Fruit fly (Drosophila melanogaster) whole organism, embryonic: ENCODE data around the gene QC.

Experiments used
- Abd-B ChIP-seq: fragments of 200-800 bp; sonication (Bioruptor generic); optimal IDR thresholded peaks from 2 replicates; lab custom pipeline; 2018; ENCODE audit warnings: missing biosample characterization, mild to moderate bottlenecking, missing genetic modification characterization, moderate library complexity
- B-H1 ChIP-seq: fragments of 200-800 bp; sonication (Bioruptor generic); IDR thresholded peaks from 3 replicates; pipeline ENCODE4 v1.3.6; 2022; ENCODE audit warnings: missing biosample characterization, missing genetic modification characterization
- Bteb2 ChIP-seq: fragments of 200-800 bp; sonication (Bioruptor generic); optimal IDR thresholded peaks from 2 replicates; lab custom pipeline; 2016; ENCODE audit warnings: missing biosample characterization, missing genetic modification characterization
- CG10274 ChIP-seq: fragments of 200-800 bp; sonication (Bioruptor generic); optimal IDR thresholded peaks from 3 replicates; lab custom pipeline; 2017; ENCODE audit warnings: missing biosample characterization, mild to moderate bottlenecking, missing genetic modification characterization
- CG10366 ChIP-seq: fragments of 200-800 bp; sonication (Bioruptor generic); IDR thresholded peaks from 2 replicates; pipeline ENCODE4 v1.3.6; 2022; ENCODE audit warnings: missing biosample characterization, missing genetic modification characterization
- CG10654 ChIP-seq: fragments of 200-800 bp; sonication (Bioruptor generic); optimal IDR thresholded peaks from 2 replicates; lab custom pipeline; 2016; ENCODE audit warnings: missing biosample characterization, missing genetic modification characterization
- CG11085 ChIP-seq: fragments of 200-800 bp; sonication (Bioruptor generic); IDR thresholded peaks from 2 replicates; pipeline ENCODE4 v1.3.6; 2022; ENCODE audit warnings: missing biosample characterization, missing genetic modification characterization
- CG12299 ChIP-seq: fragments of 200-800 bp; sonication (Bioruptor generic); optimal IDR thresholded peaks from 2 replicates; lab custom pipeline; 2018; ENCODE audit warnings: missing biosample characterization, mild to moderate bottlenecking, missing genetic modification characterization
- CG13775 ChIP-seq: fragments of 200-800 bp; sonication (Bioruptor generic); optimal IDR thresholded peaks from 3 replicates; lab custom pipeline; 2017; ENCODE audit warnings: missing biosample characterization, mild to moderate bottlenecking, missing genetic modification characterization
- CG13894 ChIP-seq: fragments of 200-800 bp; sonication (Bioruptor generic); optimal IDR thresholded peaks from 3 replicates; lab custom pipeline; 2018; ENCODE audit warnings: missing biosample characterization, mild to moderate bottlenecking, missing genetic modification characterization, moderate library complexity
- CG15269 ChIP-seq: fragments of 200-800 bp; sonication (Bioruptor generic); optimal IDR thresholded peaks from 2 replicates; lab custom pipeline; 2018; ENCODE audit warnings: missing biosample characterization, mild to moderate bottlenecking, missing genetic modification characterization, moderate library complexity
- CG18262 ChIP-seq: fragments of 200-800 bp; optimal IDR thresholded peaks from 3 replicates; lab custom pipeline; 2019; ENCODE audit warnings: missing biosample characterization, mild to moderate bottlenecking, missing genetic modification characterization, moderate library complexity
- CG2129 ChIP-seq: fragments of 200-800 bp; sonication (Bioruptor generic); IDR thresholded peaks from 2 replicates; pipeline ENCODE4 v1.3.6; 2022; ENCODE audit warnings: missing biosample characterization, missing genetic modification characterization; ENCODE audit not compliant: partially characterized antibody
- CG31224 ChIP-seq: fragments of 200-800 bp; sonication (Bioruptor generic); IDR thresholded peaks from 2 replicates; pipeline ENCODE4 v1.3.6; 2022; ENCODE audit warnings: missing biosample characterization, missing genetic modification characterization
- CG3281 ChIP-seq: fragments of 200-800 bp; sonication (Bioruptor generic); optimal IDR thresholded peaks from 3 replicates; lab custom pipeline; 2017; ENCODE audit warnings: missing biosample characterization, mild to moderate bottlenecking, missing genetic modification characterization
- CG3726 ChIP-seq: fragments of 200-800 bp; sonication (Bioruptor generic); IDR thresholded peaks from 3 replicates; pipeline ENCODE4, ENCODE4 v1.3.6; 2022; ENCODE audit warnings: missing biosample characterization, missing genetic modification characterization
- CG4424 ChIP-seq: fragments of 200-800 bp; sonication (Bioruptor generic); optimal IDR thresholded peaks from 3 replicates; lab custom pipeline; 2016; ENCODE audit warnings: missing biosample characterization, missing genetic modification characterization
- CG6272 ChIP-seq: fragments of 200-800 bp; sonication (Bioruptor generic); IDR thresholded peaks from 2 replicates; pipeline ENCODE4 v1.3.6; 2022; ENCODE audit warnings: missing biosample characterization, missing genetic modification characterization
- Fer3 ChIP-seq: fragments of 200-800 bp; sonication (Bioruptor generic); optimal IDR thresholded peaks from 2 replicates; lab custom pipeline; 2018; ENCODE audit warnings: missing biosample characterization, mild to moderate bottlenecking, missing genetic modification characterization, moderate library complexity
- H15 ChIP-seq: fragments of 200-800 bp; sonication (Bioruptor generic); IDR thresholded peaks from 3 replicates; pipeline ENCODE4 v1.3.6; 2022; ENCODE audit warnings: missing biosample characterization, missing genetic modification characterization
- HLH3B ChIP-seq: fragments of 200-800 bp; sonication (Bioruptor generic); IDR thresholded peaks from 2 replicates; pipeline ENCODE4 v1.3.6; 2022; ENCODE audit warnings: missing biosample characterization, missing genetic modification characterization
- Hmr ChIP-seq: fragments of 200-800 bp; sonication (Bioruptor generic); optimal IDR thresholded peaks from 3 replicates; lab custom pipeline; 2017; ENCODE audit warnings: mild to moderate bottlenecking, missing biosample characterization, missing genetic modification reagents, missing genetic modification characterization
- MBD-R2 ChIP-seq: fragments of 200-800 bp; sonication (Bioruptor generic); IDR thresholded peaks from 2 replicates; pipeline ENCODE4 v1.3.6; 2022; ENCODE audit warnings: missing biosample characterization, missing genetic modification characterization
- Myb ChIP-seq: fragments of 200-800 bp; sonication (Bioruptor generic); optimal IDR thresholded peaks from 2 replicates; lab custom pipeline; 2016; ENCODE audit warnings: missing biosample characterization, missing genetic modification characterization
- Pdp1 ChIP-seq, 2 experiments: fragments of 200-800 bp; sonication (Bioruptor generic); optimal IDR thresholded peaks; 3 replicates each; lab custom pipeline; 2016; ENCODE audit warnings: missing biosample characterization in 2 of 2, missing genetic modification characterization in 2 of 2, mild to moderate bottlenecking in 1 of 2, moderate library complexity in 1 of 2
- Rfx ChIP-seq: fragments of 200-800 bp; sonication (Bioruptor generic); IDR thresholded peaks from 2 replicates; pipeline ENCODE4 v1.3.6; 2022; ENCODE audit warnings: missing biosample characterization, missing genetic modification characterization
- Sox100B ChIP-seq: fragments of 200-800 bp; sonication (Bioruptor generic); optimal IDR thresholded peaks from 3 replicates; lab custom pipeline; 2018; ENCODE audit warnings: missing biosample characterization, mild to moderate bottlenecking, missing genetic modification characterization
- abd-A ChIP-seq: fragments of 200-800 bp; sonication (Bioruptor generic); optimal IDR thresholded peaks from 3 replicates; lab custom pipeline; 2019; ENCODE audit warnings: missing biosample characterization, mild to moderate bottlenecking, missing genetic modification characterization, moderate library complexity
- ap ChIP-seq: fragments of 200-800 bp; sonication (Bioruptor generic); IDR thresholded peaks from 2 replicates; pipeline ENCODE4 v1.3.6; 2022; ENCODE audit warnings: missing biosample characterization, missing genetic modification characterization
- ash1 ChIP-seq: fragments of 200-800 bp; sonication (Bioruptor generic); optimal IDR thresholded peaks from 2 replicates; lab custom pipeline; 2018; ENCODE audit warnings: missing biosample characterization, mild to moderate bottlenecking, missing genetic modification characterization
- caup ChIP-seq: fragments of 200-800 bp; sonication (Bioruptor generic); optimal IDR thresholded peaks from 3 replicates; lab custom pipeline; 2017; ENCODE audit warnings: missing biosample characterization, mild to moderate bottlenecking, missing genetic modification characterization, moderate library complexity; ENCODE audit not compliant: severe bottlenecking
- disco-r ChIP-seq: fragments of 200-800 bp; sonication (Bioruptor generic); optimal IDR thresholded peaks from 2 replicates; lab custom pipeline; 2016; ENCODE audit warnings: missing biosample characterization, missing genetic modification characterization
- dpn ChIP-seq, 2 experiments: fragments of 200-800 bp; sonication (Bioruptor generic); optimal IDR thresholded peaks; 3 replicates each; lab custom pipeline; 2016; ENCODE audit warnings: missing biosample characterization in 2 of 2, missing genetic modification characterization in 2 of 2
- en ChIP-seq: fragments of 200-800 bp; sonication (Bioruptor generic); optimal IDR thresholded peaks from 2 replicates; lab custom pipeline; 2016; ENCODE audit warnings: missing biosample characterization, missing genetic modification characterization
- fd64A ChIP-seq: fragments of 200-800 bp; sonication (Bioruptor generic); optimal IDR thresholded peaks from 3 replicates; lab custom pipeline; 2018; ENCODE audit warnings: missing biosample characterization, mild to moderate bottlenecking, missing genetic modification characterization
- ftz-f1 ChIP-seq: fragments of 200-800 bp; sonication (Bioruptor generic); optimal IDR thresholded peaks from 2 replicates; lab custom pipeline; 2016; ENCODE audit warnings: missing biosample characterization, missing genetic modification characterization
- gce ChIP-seq: fragments of 200-800 bp; sonication (Bioruptor generic); IDR thresholded peaks from 3 replicates; pipeline ENCODE4 v1.3.6; 2022; ENCODE audit warnings: missing biosample characterization, missing genetic modification characterization
- gem ChIP-seq: fragments of 200-800 bp; sonication (Bioruptor generic); optimal IDR thresholded peaks from 2 replicates; lab custom pipeline; 2019; ENCODE audit warnings: missing biosample characterization, mild to moderate bottlenecking, missing genetic modification characterization, moderate library complexity
- gt ChIP-seq: fragments of 200-800 bp; sonication (Bioruptor generic); IDR thresholded peaks from 2 replicates; pipeline ENCODE4 v1.3.6; 2022; ENCODE audit warnings: missing biosample characterization, missing genetic modification characterization
- lilli ChIP-seq: fragments of 200-800 bp; sonication (Bioruptor generic); optimal IDR thresholded peaks from 3 replicates; lab custom pipeline; 2016; ENCODE audit warnings: missing biosample characterization, missing genetic modification characterization
- nom ChIP-seq: fragments of 200-800 bp; sonication (Bioruptor generic); optimal IDR thresholded peaks from 2 replicates; lab custom pipeline; 2017; ENCODE audit warnings: missing biosample characterization, missing genetic modification characterization, mild to moderate bottlenecking, moderate library complexity, missing genetic modification reagents
- shn ChIP-seq: fragments of 200-800 bp; sonication (Bioruptor generic); optimal IDR thresholded peaks from 3 replicates; lab custom pipeline; 2016; ENCODE audit warnings: missing biosample characterization, missing genetic modification characterization
- slbo ChIP-seq: fragments of 200-800 bp; sonication (Bioruptor generic); IDR thresholded peaks from 2 replicates; pipeline ENCODE4 v1.3.6; 2022; ENCODE audit warnings: missing biosample characterization, missing genetic modification characterization
- sna ChIP-seq: fragments of 200-800 bp; sonication (Bioruptor generic); IDR thresholded peaks from 2 replicates; pipeline ENCODE4 v1.3.6; 2022; ENCODE audit warnings: missing biosample characterization, missing genetic modification characterization; ENCODE audit not compliant: partially characterized antibody
- so ChIP-seq: fragments of 200-800 bp; sonication (Bioruptor generic); IDR thresholded peaks from 3 replicates; pipeline ENCODE4 v1.3.6; 2022; ENCODE audit warnings: missing biosample characterization, missing genetic modification characterization
- sqz ChIP-seq: fragments of 200-800 bp; sonication (Bioruptor generic); optimal IDR thresholded peaks from 3 replicates; lab custom pipeline; 2018; ENCODE audit warnings: missing biosample characterization, mild to moderate bottlenecking, missing genetic modification characterization
- zen2 ChIP-seq: fragments of 200-800 bp; sonication (Bioruptor generic); IDR thresholded peaks from 3 replicates; pipeline ENCODE4 v1.3.6; 2022; ENCODE audit warnings: missing biosample characterization, missing genetic modification characterization; ENCODE audit not compliant: partially characterized antibody
- zfh2 ChIP-seq: fragments of 200-800 bp; sonication (Bioruptor generic); optimal IDR thresholded peaks from 2 replicates; lab custom pipeline; 2016; ENCODE audit warnings: missing biosample characterization, missing genetic modification characterization

QC gene

dm6 chr3L:5926015-5926988 is 24.0 kb upstream of the QC start (continued):
- TF ChIP-seq CG12299 (tag; lab: Kevin White, UChicago) = no peak
- TF ChIP-seq zfh2 (GFP tag; lab: Kevin White, UChicago) = no peak
- TF ChIP-seq nom (GFP tag; lab: Kevin White, UChicago) = peak; percentile 46
- TF ChIP-seq gt (GFP tag; lab: Robert Waterston, UW) = no peak
- TF ChIP-seq HLH3B (GFP tag; lab: Robert Waterston, UW) = 0 out of 2 replicates have a peak, but pooled peaks have one; percentile 21
- 0 out of 2 replicates have a peak, but pooled peaks have one; percentile 33 for TF ChIP-seq sna (GFP tag; lab: Robert Waterston, UW)
- TF ChIP-seq abd-A = peak; percentile 16
- TF ChIP-seq Abd-B (GFP tag; lab: Kevin White, UChicago) = peak; percentile 1
- peak; percentile 51 for TF ChIP-seq Rfx (GFP tag; lab: Robert Waterston, UW)
- peak; percentile 23 for TF ChIP-seq Sox100B (GFP tag; lab: Kevin White, UChicago)
- no peak for TF ChIP-seq CG10274 (GFP tag; lab: Kevin White, UChicago)
- peak; percentile 20 for TF ChIP-seq fd64A (GFP tag; lab: Kevin White, UChicago)
- peak; percentile 31 for TF ChIP-seq Bteb2
- TF ChIP-seq dpn (GFP tag; optimal IDR thresholded peaks at IDR 0.05; lab: Kevin White, UChicago) = peak; percentile 19 to 46
- TF ChIP-seq CG11085 = no peak
- TF ChIP-seq CG10366 (GFP tag; lab: Robert Waterston, UW) = peak; percentile 44
- TF ChIP-seq gem (tag; lab: Kevin White, UChicago) = peak; percentile 81
- peak; percentile 21 for TF ChIP-seq en (GFP tag; lab: Kevin White, UChicago)
- no peak for TF ChIP-seq ash1
- no peak for TF ChIP-seq CG3281 (GFP tag; lab: Kevin White, UChicago)
- TF ChIP-seq B-H1 (GFP tag; lab: Robert Waterston, UW) = peak; percentile 39; the same call in 1 of the 3 replicates
- TF ChIP-seq ftz-f1 (GFP tag; lab: Kevin White, UChicago) = no peak
- peak; percentile 54 for TF ChIP-seq slbo (GFP tag; lab: Robert Waterston, UW)
- no peak for TF ChIP-seq CG2129 (GFP tag; lab: Robert Waterston, UW)
- no peak for TF ChIP-seq CG10654 (GFP tag; lab: Kevin White, UChicago)
- TF ChIP-seq disco-r (GFP tag; lab: Kevin White, UChicago) = peak; percentile 20
- no peak for TF ChIP-seq H15 (GFP tag; lab: Robert Waterston, UW)
- peak; percentile 62 for TF ChIP-seq CG15269 (tag; lab: Kevin White, UChicago)
- no peak for TF ChIP-seq CG13894 (tag; lab: Kevin White, UChicago)
- no peak for TF ChIP-seq sqz (GFP tag; lab: Kevin White, UChicago)
- TF ChIP-seq CG6272 (GFP tag; lab: Robert Waterston, UW) = no peak
- TF ChIP-seq shn = peak; percentile 35
- peak; percentile 5 for TF ChIP-seq Fer3 (tag; lab: Kevin White, UChicago)
- TF ChIP-seq caup (GFP tag; lab: Kevin White, UChicago) = no peak
- peak; percentile 42 for TF ChIP-seq Hmr
- TF ChIP-seq CG18262 (tag; lab: Kevin White, UChicago) = peak; percentile 63
- no peak for TF ChIP-seq zen2 (GFP tag; lab: Robert Waterston, UW)
- no peak for TF ChIP-seq CG3726 (GFP tag; lab: Robert Waterston, UW)
- peak; percentile 18; the same call in 2 of the 3 replicates for TF ChIP-seq gce (GFP tag; lab: Robert Waterston, UW)
- TF ChIP-seq CG4424 (GFP tag; lab: Kevin White, UChicago) = peak; percentile 36
- 0 out of 3 replicates have a peak, but pooled peaks have one; percentile 10 for TF ChIP-seq so
- TF ChIP-seq CG31224 (GFP tag; lab: Robert Waterston, UW) = no peak
- no peak for TF ChIP-seq ap (GFP tag; lab: Robert Waterston, UW)
- TF ChIP-seq CG13775 (GFP tag; lab: Kevin White, UChicago) = peak; percentile 46
- TF ChIP-seq MBD-R2 = peak; percentile 11; the same call in 1 of the 2 replicates
- peak; percentile 19 to 34 for TF ChIP-seq Pdp1 (GFP tag; optimal IDR thresholded peaks at IDR 0.05; lab: Kevin White, UChicago)
- peak; percentile 14 for TF ChIP-seq Myb (GFP tag; lab: Kevin White, UChicago)
- peak; percentile 32 for TF ChIP-seq lilli (GFP tag; lab: Kevin White, UChicago)
